Worm (Caenorhabditis elegans): ENCODE results near the gene dnj-5.

DNA sequence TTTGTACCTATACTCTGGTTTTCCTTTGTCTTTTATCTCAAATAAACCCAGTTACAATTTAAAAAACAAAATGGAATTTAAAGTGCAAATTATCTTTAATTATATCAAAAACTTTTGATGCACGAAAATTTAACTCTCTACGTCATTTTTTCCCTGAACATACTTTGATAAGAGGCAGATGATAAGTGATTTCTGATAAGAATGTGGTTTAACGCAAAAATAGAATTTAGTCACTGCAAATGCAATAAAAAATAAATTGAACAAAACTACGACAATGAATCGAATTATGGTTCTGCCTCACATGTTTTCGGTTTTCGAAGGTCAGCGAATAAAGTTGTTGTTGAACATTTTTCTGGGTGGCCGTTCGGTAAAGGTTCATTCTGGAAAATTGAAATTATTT lies 36.3 kb downstream of the dnj-5 start:
- TF ChIP-seq pqm-1 (tag; optimal IDR thresholded peaks at IDR 0.05), result no peak
- no peak for TF ChIP-seq tbx-2 (tag; optimal IDR thresholded peaks at IDR 0.05)
- TF ChIP-seq nhr-11 (tag; optimal IDR thresholded peaks at IDR 0.05), result no peak
- TF ChIP-seq hlh-4 (tag; optimal IDR thresholded peaks at IDR 0.05), result no peak
- TF ChIP-seq jun-1 (tag; optimal IDR thresholded peaks at IDR 0.05), result no peak
- TF ChIP-seq ets-5 (GFP tag; IDR thresholded peaks at IDR 0.05), result no peak
- no peak for TF ChIP-seq C04F5.9 (tag; optimal IDR thresholded peaks at IDR 0.05)
- no peak for TF ChIP-seq grh-1 (GFP tag; IDR thresholded peaks at IDR 0.05)
- no peak for TF ChIP-seq nhr-47 (tag; optimal IDR thresholded peaks at IDR 0.05)
- no peak for TF ChIP-seq ztf-11 (tag; optimal IDR thresholded peaks at IDR 0.05)
- TF ChIP-seq nhr-76 (tag; optimal IDR thresholded peaks at IDR 0.05), result no peak
- TF ChIP-seq ama-1 (optimal IDR thresholded peaks at IDR 0.05), result no peak
- no peak for TF ChIP-seq lin-13 (GFP tag; optimal IDR thresholded peaks at IDR 0.05)
- no peak for TF ChIP-seq sptf-1 (tag; optimal IDR thresholded peaks at IDR 0.05)
